Worm (Caenorhabditis elegans) whole organism, late embryonic: ENCODE measurements around the gene pfk-1.2.

Experiments
- F13H6.1 ChIP-seq: sonication (generic microtip); optimal IDR thresholded peaks from 2 replicates; lab custom pipeline; 2016; ENCODE audit warnings: missing genetic modification characterization, missing compliant biosample characterization
- ahr-1 ChIP-seq: sonication (generic microtip); optimal IDR thresholded peaks from 2 replicates; lab custom pipeline; 2016; ENCODE audit warnings: missing genetic modification characterization, missing compliant biosample characterization
- ama-1 ChIP-seq: fragments of 150-350 bp; optimal IDR thresholded peaks from 2 replicates; lab custom pipeline; 2014
- ceh-6 ChIP-seq: fragments of 200-800 bp; sonication (Bioruptor generic); optimal IDR thresholded peaks from 2 replicates; lab custom pipeline; 2018; ENCODE audit warnings: mild to moderate bottlenecking, missing genetic modification characterization, missing compliant biosample characterization
- hlh-13 ChIP-seq: fragments of 200-800 bp; sonication (Bioruptor generic); optimal IDR thresholded peaks from 2 replicates; lab custom pipeline; 2018; ENCODE audit warnings: mild to moderate bottlenecking, missing genetic modification characterization, missing compliant biosample characterization
- rnt-1 ChIP-seq: sonication (generic microtip); optimal IDR thresholded peaks from 2 replicates; lab custom pipeline; 2016; ENCODE audit warnings: missing genetic modification characterization, missing compliant biosample characterization
- syd-9 ChIP-seq: sonication (generic microtip); optimal IDR thresholded peaks from 2 replicates; lab custom pipeline; 2016; ENCODE audit warnings: mild to moderate bottlenecking, missing genetic modification characterization, moderate library complexity, missing compliant biosample characterization

- TF ChIP-seq rnt-1 (tag; lab: Kevin White, UChicago) (no peak), syd-9 (no peak), ama-1 (lab: Kevin White, UChicago) (no peak), ceh-6 (GFP tag; lab: Kevin White, UChicago) (no peak), ahr-1 (no peak), hlh-13 (GFP tag; lab: Kevin White, UChicago) (no peak), F13H6.1 (tag; lab: Kevin White, UChicago) (no peak)
Observed at ce11 chrV:9561624-9562179, 30.1 kb downstream of the pfk-1.2 start, which contains the start of gene rgef-1.
